Worm (Caenorhabditis elegans) whole organism, L2 larva: Measurements from ENCODE around the gene ifta-2.

Experiments
- C34F6.9 ChIP-seq: fragments of 150-350 bp; optimal IDR thresholded peaks from 2 replicates; lab custom pipeline; 2014; ENCODE audit warnings: missing biosample characterization, missing genetic modification characterization
- F13H6.1 ChIP-seq: sonication (generic microtip); optimal IDR thresholded peaks from 2 replicates; lab custom pipeline; 2016; ENCODE audit warnings: missing genetic modification characterization, missing compliant biosample characterization
- Y55F3AM.14 ChIP-seq: fragments of 200-800 bp; sonication (Bioruptor generic); optimal IDR thresholded peaks from 2 replicates; lab custom pipeline; 2018; ENCODE audit warnings: mild to moderate bottlenecking, missing genetic modification characterization, missing compliant biosample characterization
- alr-1 ChIP-seq: fragments of 150-350 bp; optimal IDR thresholded peaks from 2 replicates; lab custom pipeline; 2014; ENCODE audit warnings: missing biosample characterization, missing genetic modification characterization
- aly-2 ChIP-seq: fragments of 150-350 bp; optimal IDR thresholded peaks from 2 replicates; lab custom pipeline; 2014; ENCODE audit warnings: missing biosample characterization, missing genetic modification characterization
- ama-1 ChIP-seq: fragments of 150-350 bp; optimal IDR thresholded peaks from 2 replicates; lab custom pipeline; 2018; ENCODE audit warnings: inconsistent platforms
- ceh-16 ChIP-seq: fragments of 150-350 bp; optimal IDR thresholded peaks from 2 replicates; lab custom pipeline; 2014; ENCODE audit warnings: missing biosample characterization, missing genetic modification characterization
- ceh-82 ChIP-seq: fragments of 150-350 bp; optimal IDR thresholded peaks from 2 replicates; lab custom pipeline; 2014; ENCODE audit warnings: missing biosample characterization, missing genetic modification characterization
- crh-2 ChIP-seq: sonication (generic microtip); optimal IDR thresholded peaks from 2 replicates; lab custom pipeline; 2017; ENCODE audit warnings: missing biosample characterization, missing genetic modification characterization
- dmd-4 ChIP-seq: sonication (generic microtip); optimal IDR thresholded peaks from 2 replicates; lab custom pipeline; 2017; ENCODE audit warnings: missing biosample characterization, missing genetic modification characterization
- egl-27 ChIP-seq: sonication (generic microtip); optimal IDR thresholded peaks from 3 replicates; lab custom pipeline; 2017; ENCODE audit warnings: missing biosample characterization, missing genetic modification reagents, missing genetic modification characterization
- elt-1 ChIP-seq: fragments of 150-350 bp; optimal IDR thresholded peaks from 2 replicates; lab custom pipeline; 2014; ENCODE audit warnings: missing biosample characterization, missing genetic modification characterization
- elt-3 ChIP-seq: sonication (generic microtip); optimal IDR thresholded peaks from 2 replicates; lab custom pipeline; 2017; ENCODE audit warnings: missing biosample characterization, missing genetic modification characterization
- fos-1 ChIP-seq: fragments of 150-350 bp; optimal IDR thresholded peaks from 2 replicates; lab custom pipeline; 2014; ENCODE audit warnings: missing biosample characterization, missing genetic modification characterization
- gmeb-1 ChIP-seq: fragments of 150-350 bp; optimal IDR thresholded peaks from 2 replicates; lab custom pipeline; 2014; ENCODE audit warnings: missing biosample characterization, missing genetic modification characterization
- lin-11 ChIP-seq: fragments of 150-350 bp; sonication (generic microtip); optimal IDR thresholded peaks from 2 replicates; lab custom pipeline; 2014; ENCODE audit warnings: missing biosample characterization, missing genetic modification characterization, inconsistent platforms, mixed read lengths
- lin-13 ChIP-seq: fragments of 150-350 bp; optimal IDR thresholded peaks from 2 replicates; lab custom pipeline; 2014; ENCODE audit warnings: missing biosample characterization, missing genetic modification reagents, missing genetic modification characterization
- lin-39 ChIP-seq: fragments of 150-350 bp; optimal IDR thresholded peaks from 2 replicates; lab custom pipeline; 2014; ENCODE audit warnings: missing biosample characterization, missing genetic modification reagents, missing genetic modification characterization
- lsy-2 ChIP-seq, 2 experiments: fragments of 150-350 bp in 1 of 2; sonication (generic microtip) in 1 of 2; optimal IDR thresholded peaks; 2 replicates each; lab custom pipeline; 2014 to 2017; ENCODE audit warnings: missing biosample characterization in 2 of 2, missing genetic modification characterization in 2 of 2
- mbf-1 ChIP-seq: sonication (generic microtip); optimal IDR thresholded peaks from 2 replicates; lab custom pipeline; 2017; ENCODE audit warnings: missing biosample characterization, missing genetic modification characterization
- nhr-10 ChIP-seq: sonication (generic microtip); optimal IDR thresholded peaks from 2 replicates; lab custom pipeline; 2017; ENCODE audit warnings: missing biosample characterization, missing genetic modification characterization
- nhr-12 ChIP-seq: fragments of 150-350 bp; optimal IDR thresholded peaks from 2 replicates; lab custom pipeline; 2014; ENCODE audit warnings: missing biosample characterization, missing genetic modification characterization
- nhr-129 ChIP-seq: fragments of 150-350 bp; optimal IDR thresholded peaks from 2 replicates; lab custom pipeline; 2014; ENCODE audit warnings: missing biosample characterization, missing genetic modification characterization
- nhr-21 ChIP-seq: fragments of 150-350 bp; optimal IDR thresholded peaks from 2 replicates; lab custom pipeline; 2014; ENCODE audit warnings: missing biosample characterization, missing genetic modification characterization
- nhr-23 ChIP-seq: fragments of 150-350 bp; optimal IDR thresholded peaks from 2 replicates; lab custom pipeline; 2014; ENCODE audit warnings: missing biosample characterization, missing genetic modification reagents, missing genetic modification characterization
- nhr-237 ChIP-seq: fragments of 150-350 bp; optimal IDR thresholded peaks from 2 replicates; lab custom pipeline; 2014; ENCODE audit warnings: missing biosample characterization, missing genetic modification characterization
- nhr-6 ChIP-seq: fragments of 150-350 bp; optimal IDR thresholded peaks from 2 replicates; lab custom pipeline; 2014; ENCODE audit warnings: missing biosample characterization, missing genetic modification characterization
- peb-1 ChIP-seq: fragments of 150-350 bp; optimal IDR thresholded peaks from 2 replicates; lab custom pipeline; 2014; ENCODE audit warnings: missing biosample characterization, missing genetic modification characterization
- sem-4 ChIP-seq: fragments of 150-350 bp; optimal IDR thresholded peaks from 2 replicates; lab custom pipeline; 2014; ENCODE audit warnings: missing biosample characterization, missing genetic modification reagents, missing genetic modification characterization
- skn-1 ChIP-seq: sonication (generic microtip); optimal IDR thresholded peaks from 2 replicates; lab custom pipeline; 2017; ENCODE audit warnings: missing biosample characterization, missing genetic modification characterization
- sma-3 ChIP-seq: sonication (generic microtip); optimal IDR thresholded peaks from 2 replicates; lab custom pipeline; 2016; ENCODE audit warnings: missing genetic modification reagents, missing genetic modification characterization, missing compliant biosample characterization
- sma-9 ChIP-seq, 2 experiments: fragments of 150-350 bp in 1 of 2; sonication (generic microtip) in 1 of 2; optimal IDR thresholded peaks; 2 replicates each; lab custom pipeline; 2014 to 2016; ENCODE audit warnings: missing genetic modification characterization in 2 of 2, mild to moderate bottlenecking in 1 of 2, missing biosample characterization in 1 of 2, missing compliant biosample characterization in 1 of 2, missing genetic modification reagents in 1 of 2, moderate library complexity in 1 of 2
- snpc-4 ChIP-seq: fragments of 150-350 bp; optimal IDR thresholded peaks from 2 replicates; lab custom pipeline; 2014; ENCODE audit warnings: missing biosample characterization, missing genetic modification characterization
- unc-39 ChIP-seq: fragments of 150-350 bp; optimal IDR thresholded peaks from 2 replicates; lab custom pipeline; 2014; ENCODE audit warnings: missing biosample characterization, missing genetic modification characterization
- unc-55 ChIP-seq: fragments of 150-350 bp; sonication (generic microtip); optimal IDR thresholded peaks from 3 replicates; lab custom pipeline; 2014; ENCODE audit warnings: missing biosample characterization, missing genetic modification reagents, missing genetic modification characterization
- zag-1 ChIP-seq: fragments of 150-350 bp; optimal IDR thresholded peaks from 2 replicates; lab custom pipeline; 2014; ENCODE audit warnings: missing biosample characterization, missing genetic modification characterization
- ztf-11 ChIP-seq: sonication (generic microtip); optimal IDR thresholded peaks from 2 replicates; lab custom pipeline; 2017; ENCODE audit warnings: missing biosample characterization, missing genetic modification characterization
- ztf-4 ChIP-seq: fragments of 150-350 bp; optimal IDR thresholded peaks from 2 replicates; lab custom pipeline; 2014; ENCODE audit warnings: missing biosample characterization, missing genetic modification characterization

ifta-2 gene

ce11 chrIV:17278363-17278762 is 23.5 kb downstream of the ifta-2 start (continued):
- TF ChIP-seq fos-1 (tag; lab: Kevin White, UChicago) (peak; percentile 92), ama-1 (lab: Kevin White, UChicago) (peak; percentile 92), egl-27 (peak; percentile 95), lin-11 (tag; lab: Kevin White, UChicago) (peak; percentile 89), skn-1 (tag; lab: Kevin White, UChicago) (peak; percentile 43), nhr-129 (tag; lab: Kevin White, UChicago) (peak; percentile 96), Y55F3AM.14 (GFP tag; lab: Kevin White, UChicago) (peak; percentile 98), unc-55 (GFP tag; lab: Kevin White, UChicago) (peak; percentile 98), peb-1 (tag; lab: Kevin White, UChicago) (no peak), sma-9 (GFP tag; optimal IDR thresholded peaks at IDR 0.05; lab: Kevin White, UChicago) (peak; percentile 87), sma-9 (tag; optimal IDR thresholded peaks at IDR 0.05; lab: Kevin White, UChicago) (no peak), zag-1 (tag; lab: Kevin White, UChicago) (peak; percentile 96), ztf-11 (tag; lab: Kevin White, UChicago) (peak; percentile 35), elt-3 (tag; lab: Kevin White, UChicago) (no peak), aly-2 (tag; lab: Kevin White, UChicago) (no peak), ceh-82 (peak; percentile 82)

ce11 chrIV:17277459-17278173 is 24.2 kb downstream of the ifta-2 start:
- TF ChIP-seq nhr-129 (tag; lab: Kevin White, UChicago) (peak; percentile 32), ceh-82 (no peak), dmd-4 (no peak), unc-55 (GFP tag; lab: Kevin White, UChicago) (peak; percentile 11), F13H6.1 (tag; lab: Kevin White, UChicago) (no peak), aly-2 (tag; lab: Kevin White, UChicago) (no peak)

- TF ChIP-seq nhr-6: no peak
- TF ChIP-seq ztf-4 (tag; lab: Kevin White, UChicago): no peak
- TF ChIP-seq unc-39 (tag; lab: Kevin White, UChicago): no peak
- peak; percentile 22 for TF ChIP-seq C34F6.9 (tag; lab: Kevin White, UChicago)
- TF ChIP-seq sma-9 (GFP tag; optimal IDR thresholded peaks at IDR 0.05; lab: Kevin White, UChicago): no peak
- no peak for TF ChIP-seq sma-9 (tag; optimal IDR thresholded peaks at IDR 0.05; lab: Kevin White, UChicago)
- TF ChIP-seq lsy-2 (tag; optimal IDR thresholded peaks at IDR 0.05; lab: Kevin White, UChicago): peak in 1 of 2 experiments; percentile 42
- TF ChIP-seq nhr-10: no peak
- no peak for TF ChIP-seq ama-1 (lab: Kevin White, UChicago)
Measured at ce11 chrIV:17276705-17277458, 25.0 kb downstream of the ifta-2 start, which contains the start of gene clec-196. TSS of gene clec-196 (plus strand) at chrIV:17276956.

- TF ChIP-seq sma-3 (GFP tag; lab: Kevin White, UChicago): no peak
- TF ChIP-seq lin-39 (tag; lab: Kevin White, UChicago): no peak
- no peak for TF ChIP-seq nhr-23 (tag; lab: Kevin White, UChicago)
- no peak for TF ChIP-seq mbf-1 (tag; lab: Kevin White, UChicago)
- TF ChIP-seq unc-39 (tag; lab: Kevin White, UChicago): no peak
- TF ChIP-seq lin-11 (tag; lab: Kevin White, UChicago): no peak
- no peak for TF ChIP-seq nhr-129 (tag; lab: Kevin White, UChicago)
- TF ChIP-seq ztf-11 (tag; lab: Kevin White, UChicago): no peak
- TF ChIP-seq snpc-4 (tag; lab: Kevin White, UChicago): no peak
- no peak for TF ChIP-seq lin-13 (GFP tag; lab: Kevin White, UChicago)
- no peak for TF ChIP-seq skn-1 (tag; lab: Kevin White, UChicago)
- no peak for TF ChIP-seq sma-9 (GFP tag; optimal IDR thresholded peaks at IDR 0.05; lab: Kevin White, UChicago)
- no peak for TF ChIP-seq sma-9 (tag; optimal IDR thresholded peaks at IDR 0.05; lab: Kevin White, UChicago)
- no peak for TF ChIP-seq dmd-4
Measured at ce11 chrIV:17275281-17275680, 26.6 kb downstream of the ifta-2 start, which contains the start of gene lhfp-4. TSS of gene lhfp-4 (plus strand) at chrIV:17275581.

ce11 chrIV:17273602-17274110 is 28.2 kb downstream of the ifta-2 start, which contains the start of gene gln-5:
TSS of gene gln-5 (minus strand) at chrIV:17273652.
- TF ChIP-seq Y55F3AM.14 (GFP tag; lab: Kevin White, UChicago): no peak
- TF ChIP-seq nhr-21 (tag; lab: Kevin White, UChicago): no peak
- TF ChIP-seq nhr-12 (tag; lab: Kevin White, UChicago): no peak
- no peak for TF ChIP-seq mbf-1 (tag; lab: Kevin White, UChicago)
- TF ChIP-seq alr-1: no peak
- no peak for TF ChIP-seq elt-1 (tag; lab: Kevin White, UChicago)
- TF ChIP-seq sem-4 (tag; lab: Kevin White, UChicago): no peak
- TF ChIP-seq unc-39 (tag; lab: Kevin White, UChicago): no peak
- TF ChIP-seq lin-39 (tag; lab: Kevin White, UChicago): no peak
- TF ChIP-seq zag-1 (tag; lab: Kevin White, UChicago): no peak
- no peak for TF ChIP-seq F13H6.1 (tag; lab: Kevin White, UChicago)
- TF ChIP-seq crh-2: no peak
- no peak for TF ChIP-seq gmeb-1 (tag; lab: Kevin White, UChicago)
- TF ChIP-seq skn-1 (tag; lab: Kevin White, UChicago): no peak
- no peak for TF ChIP-seq ceh-16 (tag; lab: Kevin White, UChicago)
- TF ChIP-seq nhr-237 (tag; lab: Kevin White, UChicago): no peak
- TF ChIP-seq nhr-10: no peak
- TF ChIP-seq ztf-4 (tag; lab: Kevin White, UChicago): no peak
- TF ChIP-seq peb-1 (tag; lab: Kevin White, UChicago): no peak
